Fruit fly (Drosophila melanogaster) whole organism, embryonic: ENCODE measurements around the gene CG15473.

ENCODE experiments used
- Atf3 ChIP-seq: fragments of 200-800 bp; sonication (Bioruptor generic); optimal IDR thresholded peaks from 3 replicates; lab custom pipeline; 2016; ENCODE audit warnings: missing biosample characterization, missing genetic modification characterization
- B-H2 ChIP-seq: fragments of 200-800 bp; sonication (Bioruptor generic); optimal IDR thresholded peaks from 2 replicates; lab custom pipeline; 2018; ENCODE audit warnings: missing biosample characterization, mild to moderate bottlenecking, missing genetic modification characterization
- Bdp1 ChIP-seq: fragments of 200-800 bp; sonication (Bioruptor generic); optimal IDR thresholded peaks from 3 replicates; lab custom pipeline; 2016; ENCODE audit warnings: missing biosample characterization, missing genetic modification characterization
- CG10462 ChIP-seq: fragments of 200-800 bp; sonication (Bioruptor generic); optimal IDR thresholded peaks from 2 replicates; lab custom pipeline; 2016; ENCODE audit warnings: missing biosample characterization, missing genetic modification characterization
- CG14014 ChIP-seq: fragments of 200-800 bp; sonication (Bioruptor generic); IDR thresholded peaks from 2 replicates; pipeline ENCODE4 v1.3.6; 2022; ENCODE audit warnings: missing biosample characterization, missing genetic modification characterization
- CG14050 ChIP-seq: fragments of 200-800 bp; sonication (Bioruptor generic); IDR thresholded peaks from 3 replicates; pipeline ENCODE4 v1.3.6; 2022; ENCODE audit warnings: missing biosample characterization, missing genetic modification characterization
- CG14441 ChIP-seq: fragments of 200-800 bp; sonication (Bioruptor generic); IDR thresholded peaks from 2 replicates; pipeline ENCODE4 v1.3.6; 2022; ENCODE audit warnings: missing biosample characterization, missing genetic modification characterization
- CG15601 ChIP-seq: fragments of 200-800 bp; sonication (Bioruptor generic); optimal IDR thresholded peaks from 3 replicates; lab custom pipeline; 2019; ENCODE audit warnings: missing biosample characterization, mild to moderate bottlenecking, missing genetic modification characterization, moderate library complexity
- CG17385 ChIP-seq: fragments of 200-800 bp; sonication (Bioruptor generic); optimal IDR thresholded peaks from 3 replicates; lab custom pipeline; 2018; ENCODE audit warnings: missing biosample characterization, mild to moderate bottlenecking, missing genetic modification characterization
- CG31224 ChIP-seq: fragments of 200-800 bp; sonication (Bioruptor generic); IDR thresholded peaks from 2 replicates; pipeline ENCODE4 v1.3.6; 2022; ENCODE audit warnings: missing biosample characterization, missing genetic modification characterization
- CG31388 ChIP-seq: fragments of 200-800 bp; sonication (Bioruptor generic); optimal IDR thresholded peaks from 2 replicates; lab custom pipeline; 2016; ENCODE audit warnings: missing biosample characterization, missing genetic modification characterization
- CG42726 ChIP-seq: fragments of 200-800 bp; sonication (Bioruptor generic); IDR thresholded peaks from 2 replicates; pipeline ENCODE4 v1.3.6; 2022; ENCODE audit warnings: missing biosample characterization, missing genetic modification characterization; ENCODE audit not compliant: partially characterized antibody
- CG4328 ChIP-seq: fragments of 200-800 bp; sonication (Bioruptor generic); optimal IDR thresholded peaks from 3 replicates; lab custom pipeline; 2017; ENCODE audit warnings: missing biosample characterization, missing genetic modification reagents, missing genetic modification characterization
- CG9437 ChIP-seq: fragments of 200-800 bp; sonication (Bioruptor generic); optimal IDR thresholded peaks from 2 replicates; lab custom pipeline; 2018; ENCODE audit warnings: missing biosample characterization, mild to moderate bottlenecking, missing genetic modification characterization
- Camta ChIP-seq: fragments of 200-800 bp; sonication (Bioruptor generic); optimal IDR thresholded peaks from 2 replicates; lab custom pipeline; 2016; ENCODE audit warnings: missing biosample characterization, missing genetic modification characterization
- Dad ChIP-seq: fragments of 200-800 bp; sonication (Bioruptor generic); optimal IDR thresholded peaks from 3 replicates; lab custom pipeline; 2016; ENCODE audit warnings: missing biosample characterization, missing genetic modification characterization
- Deaf1 ChIP-seq: fragments of 200-800 bp; optimal IDR thresholded peaks from 3 replicates; lab custom pipeline; 2019; ENCODE audit warnings: missing biosample characterization, mild to moderate bottlenecking, missing genetic modification characterization, moderate library complexity
- E2f1 ChIP-seq: fragments of 200-800 bp; sonication (Bioruptor generic); IDR thresholded peaks from 2 replicates; pipeline ENCODE4 v1.3.6; 2022; ENCODE audit warnings: missing biosample characterization, missing genetic modification characterization
- Ets65A ChIP-seq: fragments of 200-800 bp; sonication (Bioruptor generic); peaks from one replicate; lab custom pipeline; 2016; ENCODE audit warnings: missing biosample characterization, missing genetic modification characterization
- MBD-R2 ChIP-seq: fragments of 200-800 bp; sonication (Bioruptor generic); IDR thresholded peaks from 2 replicates; pipeline ENCODE4 v1.3.6; 2022; ENCODE audit warnings: missing biosample characterization, missing genetic modification characterization
- Sry-β ChIP-seq: fragments of 200-800 bp; sonication (Bioruptor generic); optimal IDR thresholded peaks from 2 replicates; lab custom pipeline; 2018; ENCODE audit warnings: missing biosample characterization, mild to moderate bottlenecking, missing genetic modification characterization, moderate library complexity
- TFAM ChIP-seq: fragments of 200-800 bp; sonication (Bioruptor generic); optimal IDR thresholded peaks from 2 replicates; lab custom pipeline; 2017; ENCODE audit warnings: missing biosample characterization, missing genetic modification characterization, inconsistent platforms
- Tbp ChIP-seq: fragments of >200 bp; optimal IDR thresholded peaks from 2 replicates; lab custom pipeline; 2018; ENCODE audit warnings: missing biosample characterization, missing genetic modification characterization
- Usf ChIP-seq: fragments of 200-800 bp; sonication (Bioruptor generic); optimal IDR thresholded peaks from 2 replicates; lab custom pipeline; 2017; ENCODE audit warnings: missing genotype, missing biosample characterization, missing genetic modification characterization
- Vsx1 ChIP-seq: fragments of 200-800 bp; sonication (Bioruptor generic); optimal IDR thresholded peaks from 2 replicates; lab custom pipeline; 2017; ENCODE audit warnings: missing biosample characterization, mild to moderate bottlenecking, missing genetic modification characterization, missing genetic modification reagents
- chm ChIP-seq: fragments of 200-800 bp; sonication (Bioruptor generic); IDR thresholded peaks from 2 replicates; pipeline ENCODE4 v1.3.6; 2022; ENCODE audit warnings: missing biosample characterization, missing genetic modification characterization
- dysf ChIP-seq: fragments of 200-800 bp; sonication (Bioruptor generic); IDR thresholded peaks from 3 replicates; pipeline ENCODE4 v1.3.6; 2022; ENCODE audit warnings: missing biosample characterization, missing genetic modification characterization
- exex ChIP-seq: fragments of 200-800 bp; sonication (Bioruptor generic); optimal IDR thresholded peaks from 4 replicates; lab custom pipeline; 2018; ENCODE audit warnings: missing biosample characterization, mild to moderate bottlenecking, missing genetic modification characterization, moderate library complexity
- grau ChIP-seq: fragments of 200-800 bp; optimal IDR thresholded peaks from 3 replicates; lab custom pipeline; 2019; ENCODE audit warnings: missing biosample characterization, mild to moderate bottlenecking, missing genetic modification characterization, moderate library complexity
- h ChIP-seq: fragments of >200 bp; optimal IDR thresholded peaks from 2 replicates; lab custom pipeline; 2017
- kah ChIP-seq: fragments of 200-800 bp; sonication (Bioruptor generic); optimal IDR thresholded peaks from 2 replicates; lab custom pipeline; 2018; ENCODE audit warnings: missing biosample characterization, mild to moderate bottlenecking, missing genetic modification characterization
- klu ChIP-seq: fragments of 200-800 bp; sonication (Bioruptor generic); IDR thresholded peaks from 2 replicates; pipeline ENCODE4 v1.3.6; 2022; ENCODE audit warnings: missing biosample characterization, missing genetic modification characterization
- lbe ChIP-seq: fragments of 200-800 bp; sonication (Bioruptor generic); optimal IDR thresholded peaks from 2 replicates; lab custom pipeline; 2016; ENCODE audit warnings: missing biosample characterization, mild to moderate bottlenecking, missing genetic modification characterization
- lov ChIP-seq, 2 experiments: fragments of 200-800 bp in 1 of 2; fragments of >200 bp in 1 of 2; sonication (Bioruptor generic) in 1 of 2; IDR thresholded peaks in 1 of 2; optimal IDR thresholded peaks in 1 of 2; 2 replicates in 1 of 2; 3 replicates in 1 of 2; pipeline versions ENCODE4 v1.3.6 to Lab custom; 2017 to 2022; ENCODE audit warnings: missing biosample characterization in 1 of 2, missing genetic modification characterization in 1 of 2
- nau ChIP-seq: fragments of 200-800 bp; sonication (Bioruptor generic); optimal IDR thresholded peaks from 3 replicates; lab custom pipeline; 2017; ENCODE audit warnings: missing biosample characterization, mild to moderate bottlenecking, missing genetic modification characterization, missing genetic modification reagents
- nerfin-1 ChIP-seq: fragments of 200-800 bp; sonication (Bioruptor generic); optimal IDR thresholded peaks from 3 replicates; lab custom pipeline; 2019; ENCODE audit warnings: missing biosample characterization, mild to moderate bottlenecking, missing genetic modification characterization, moderate library complexity
- prd ChIP-seq, 3 experiments: fragments of >200 bp in 2 of 3; fragments of 200-800 bp in 1 of 3; sonication (Bioruptor generic) in 1 of 3; optimal IDR thresholded peaks in 2 of 3; IDR thresholded peaks in 1 of 3; 2 replicates in 2 of 3; 3 replicates in 1 of 3; pipeline versions ENCODE4 v1.3.6 to Lab custom; 2017 to 2022; ENCODE audit warnings: missing biosample characterization in 1 of 3, missing genetic modification characterization in 1 of 3
- sim ChIP-seq: fragments of 200-800 bp; sonication (Bioruptor generic); IDR thresholded peaks from 2 replicates; pipeline ENCODE4 v1.3.6; 2022; ENCODE audit warnings: missing biosample characterization, missing genetic modification characterization
- sisA ChIP-seq: fragments of 200-800 bp; sonication (Bioruptor generic); IDR thresholded peaks from 2 replicates; pipeline ENCODE4 v1.3.6; 2022; ENCODE audit warnings: missing biosample characterization, missing genetic modification characterization
- trem ChIP-seq: fragments of 200-800 bp; optimal IDR thresholded peaks from 3 replicates; lab custom pipeline; 2019; ENCODE audit warnings: missing biosample characterization, mild to moderate bottlenecking, missing genetic modification characterization, moderate library complexity
- twi ChIP-seq: fragments of 200-800 bp; optimal IDR thresholded peaks from 2 replicates; lab custom pipeline; 2019; ENCODE audit warnings: missing biosample characterization, mild to moderate bottlenecking, missing genetic modification characterization, moderate library complexity
- unc-4 ChIP-seq: fragments of 200-800 bp; sonication (Bioruptor generic); IDR thresholded peaks from 2 replicates; pipeline ENCODE4 v1.3.6; 2022; ENCODE audit warnings: missing biosample characterization, missing genetic modification characterization; ENCODE audit not compliant: partially characterized antibody
- zen2 ChIP-seq: fragments of 200-800 bp; sonication (Bioruptor generic); IDR thresholded peaks from 3 replicates; pipeline ENCODE4 v1.3.6; 2022; ENCODE audit warnings: missing biosample characterization, missing genetic modification characterization; ENCODE audit not compliant: partially characterized antibody

The CG15473 gene

DNA sequence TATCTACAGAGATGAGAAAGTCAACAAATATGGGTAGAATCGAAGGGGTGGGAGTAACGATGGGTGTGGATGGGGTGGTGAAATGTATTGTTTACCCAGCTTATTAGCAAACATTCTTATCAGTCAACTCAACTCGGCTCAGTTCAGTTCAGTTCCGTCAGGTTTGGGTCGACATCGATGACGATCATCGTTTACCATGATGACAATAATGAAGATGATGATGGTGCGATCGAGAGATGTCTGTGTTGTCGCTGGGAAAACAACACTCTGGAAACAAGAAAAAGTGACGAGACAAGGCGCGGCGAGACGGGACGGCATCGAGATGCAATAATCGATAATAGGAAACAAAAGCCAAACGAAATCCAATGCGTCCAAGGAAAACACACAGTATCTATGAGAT lies 44.6 kb downstream of the CG15473 start (continued):
- TF ChIP-seq CG17385 (no peak), nau (peak; percentile 32), kah (GFP tag; lab: Kevin White, UChicago) (no peak), twi (tag; lab: Kevin White, UChicago) (peak; percentile 54), Bdp1 (no peak), lov (optimal IDR thresholded peaks at IDR 0.05; lab: Kevin White, UChicago) (no peak), lov (GFP tag; IDR thresholded peaks at IDR 0.05; lab: Robert Waterston, UW) (0 out of 3 replicates have a peak, but pooled peaks have one; percentile 6), dysf (GFP tag; lab: Robert Waterston, UW) (no peak), trem (tag; lab: Kevin White, UChicago) (no peak), MBD-R2 (GFP tag; lab: Robert Waterston, UW) (no peak), Usf (no peak), CG42726 (GFP tag; lab: Robert Waterston, UW) (no peak), prd (optimal IDR thresholded peaks at IDR 0.05; lab: Kevin White, UChicago) (no peak), prd (GFP tag; IDR thresholded peaks at IDR 0.05; lab: Robert Waterston, UW) (no peak), sisA (no peak), Sry-β (GFP tag; lab: Kevin White, UChicago) (peak; percentile 20), sim (no peak), lbe (GFP tag; lab: Kevin White, UChicago) (no peak), E2f1 (no peak), chm (GFP tag; lab: Robert Waterston, UW) (no peak), zen2 (no peak), B-H2 (GFP tag; lab: Kevin White, UChicago) (no peak), Atf3 (GFP tag; lab: Kevin White, UChicago) (no peak), Ets65A (no peak), Vsx1 (peak; percentile 22), CG10462 (GFP tag; lab: Kevin White, UChicago) (no peak), CG31388 (no peak), CG15601 (peak; percentile 38), TFAM (GFP tag; lab: Kevin White, UChicago) (no peak), unc-4 (GFP tag; lab: Robert Waterston, UW) (no peak), h (no peak), CG14014 (GFP tag; lab: Robert Waterston, UW) (no peak), CG14050 (GFP tag; lab: Robert Waterston, UW) (no peak), CG14441 (GFP tag; lab: Robert Waterston, UW) (no peak), CG9437 (GFP tag; lab: Kevin White, UChicago) (no peak), Tbp (GFP tag; lab: Kevin White, UChicago) (no peak), grau (tag; lab: Kevin White, UChicago) (no peak), klu (GFP tag; lab: Robert Waterston, UW) (no peak), Camta (GFP tag; lab: Kevin White, UChicago) (no peak), CG31224 (GFP tag; lab: Robert Waterston, UW) (no peak), nerfin-1 (tag; lab: Kevin White, UChicago) (peak; percentile 38), Deaf1 (tag; lab: Kevin White, UChicago) (no peak), CG4328 (GFP tag; lab: Kevin White, UChicago) (no peak), Dad (GFP tag; lab: Kevin White, UChicago) (no peak), exex (tag; lab: Kevin White, UChicago) (no peak)
